Worm (Caenorhabditis elegans) whole organism, young adult: ENCODE measurements around the gene K11H3.2.

Experiments used
- F37B4.10 ChIP-seq: fragments of 200-800 bp; sonication (Bioruptor generic); IDR thresholded peaks from 2 replicates; pipeline ENCODE4 v1.3.6; 2022; ENCODE audit warnings: missing genetic modification characterization, missing compliant biosample characterization
- ekl-4 ChIP-seq: fragments of 200-800 bp; sonication (Bioruptor generic); IDR thresholded peaks from 2 replicates; pipeline ENCODE4 v1.3.6; 2022; ENCODE audit warnings: missing genetic modification reagents, missing genetic modification characterization, missing compliant biosample characterization
- hmg-1.2 ChIP-seq: fragments of 200-800 bp; sonication (Bioruptor generic); IDR thresholded peaks from 2 replicates; pipeline ENCODE4 v1.3.6; 2022; ENCODE audit warnings: missing genetic modification reagents, missing genetic modification characterization, missing compliant biosample characterization
- snpc-4 ChIP-seq, 5 experiments: fragments of 150-350 bp in 1 of 5; sonication (generic microtip) in 4 of 5; optimal IDR thresholded peaks; 2 replicates each; lab custom pipeline; 2014 to 2018; ENCODE audit warnings: missing genetic modification characterization in 5 of 5, missing biosample characterization in 3 of 5, antibody characterized with exemption in 2 of 5, mild to moderate bottlenecking in 2 of 5, missing compliant biosample characterization in 2 of 5, missing genotype in 2 of 5, moderate library complexity in 2 of 5, missing genetic modification reagents in 1 of 5

DNA sequence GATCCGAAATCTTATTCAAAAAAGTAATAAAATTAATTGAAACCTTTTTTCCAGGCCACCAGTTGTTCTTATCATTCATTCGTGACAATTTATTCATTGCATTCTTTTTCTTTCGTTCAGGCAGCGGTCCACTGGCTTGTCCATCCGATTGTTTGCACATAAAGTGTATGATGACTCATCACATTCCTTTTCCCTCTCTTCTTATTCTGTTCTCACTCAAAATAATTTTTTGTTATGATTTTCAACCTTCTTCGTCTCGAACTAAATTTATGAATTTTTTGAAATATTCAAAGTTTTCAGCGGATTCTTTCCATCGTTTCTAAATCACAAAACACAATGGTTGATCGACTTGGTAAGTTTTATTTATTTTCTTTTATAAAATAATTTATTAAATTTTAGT is 15.7 kb upstream of the K11H3.2 start, which contains the start of gene ZK632.12:
- TF ChIP-seq hmg-1.2 (GFP tag; lab: Robert Waterston, UW) (no peak), ekl-4 (no peak), snpc-4 (GFP tag; optimal IDR thresholded peaks at IDR 0.05; lab: Kevin White, UChicago) (no peak), snpc-4 (tag; optimal IDR thresholded peaks at IDR 0.05; lab: Kevin White, UChicago) (no peak), F37B4.10 (GFP tag; lab: Robert Waterston, UW) (no peak)
